ENCODE assay signal across 1 fruit fly cellular context in genomic region chr2L:9894871-9895364, dm6.
TF ChIP-seq lines count a peak whose summit lies in the region.

Gene Bka (plus strand): TSS chr2L:9895287.

TF ChIP-seq in whole organism, embryonic, 481 proteins besides CTCF, POLR2A, EP300 and RAD21 (continued from another document):
- TF ChIP-seq sima (GFP tag; optimal IDR thresholded peaks at IDR 0.05; lab: Kevin White, UChicago) (no peak), gfzf (GFP tag; optimal IDR thresholded peaks at IDR 0.05; lab: Kevin White, UChicago) (peak; percentile 18), CG6654 (GFP tag; optimal IDR thresholded peaks at IDR 0.05; lab: Kevin White, UChicago) (no peak), Hr78 (GFP tag; optimal IDR thresholded peaks at IDR 0.05; lab: Kevin White, UChicago) (no peak), Hr39 (optimal IDR thresholded peaks at IDR 0.05; lab: Kevin White, UChicago) (no peak), dan (GFP tag; IDR thresholded peaks at IDR 0.05; lab: Robert Waterston, UW) (no peak), rib (GFP tag; IDR thresholded peaks at IDR 0.05; lab: Robert Waterston, UW) (no peak), CG13424 (tag; optimal IDR thresholded peaks at IDR 0.05; lab: Kevin White, UChicago) (peak; percentile 53), Kr (GFP tag; optimal IDR thresholded peaks at IDR 0.05; lab: Kevin White, UChicago) (no peak), chn (GFP tag; optimal IDR thresholded peaks at IDR 0.05; lab: Kevin White, UChicago) (no peak), kni (GFP tag; optimal IDR thresholded peaks at IDR 0.05; lab: Kevin White, UChicago) (peak; percentile 51), CG14050 (GFP tag; IDR thresholded peaks at IDR 0.05; lab: Robert Waterston, UW) (no peak), CG13296 (GFP tag; optimal IDR thresholded peaks at IDR 0.05; lab: Kevin White, UChicago) (peak; percentile 73), NfI (GFP tag; optimal IDR thresholded peaks at IDR 0.05; lab: Kevin White, UChicago) (peak; percentile 68), trem (tag; optimal IDR thresholded peaks at IDR 0.05; lab: Kevin White, UChicago) (peak; percentile 92), maf-S (GFP tag; optimal IDR thresholded peaks at IDR 0.05; lab: Kevin White, UChicago) (no peak), Sry-β (GFP tag; optimal IDR thresholded peaks at IDR 0.05; lab: Kevin White, UChicago) (no peak), CG2120 (GFP tag; optimal IDR thresholded peaks at IDR 0.05; lab: Kevin White, UChicago) (no peak), tna (GFP tag; IDR thresholded peaks at IDR 0.05; lab: Robert Waterston, UW; ENCODE audit: partially characterized antibody) (peak; percentile 92), CHES-1-like (GFP tag; optimal IDR thresholded peaks at IDR 0.05; lab: Kevin White, UChicago) (no peak), hbn (GFP tag; IDR thresholded peaks at IDR 0.05; lab: Robert Waterston, UW; ENCODE audit: partially characterized antibody) (peak; percentile 98), Scr (GFP tag; IDR thresholded peaks at IDR 0.05; lab: Robert Waterston, UW; ENCODE audit: partially characterized antibody) (peak; percentile 99), br (optimal IDR thresholded peaks at IDR 0.05; lab: Kevin White, UChicago) (no peak), cas (GFP tag; IDR thresholded peaks at IDR 0.05; lab: Robert Waterston, UW) (no peak), CG13894 (tag; optimal IDR thresholded peaks at IDR 0.05; lab: Kevin White, UChicago) (peak; percentile 77), Trl (optimal IDR thresholded peaks at IDR 0.05; lab: Kevin White, UChicago) (no peak), Trl (GFP tag; optimal IDR thresholded peaks at IDR 0.05; lab: Kevin White, UChicago) (peak; percentile 25), CG13287 (GFP tag; IDR thresholded peaks at IDR 0.05; lab: Robert Waterston, UW; ENCODE audit: partially characterized antibody) (peak; percentile 99), pb (GFP tag; optimal IDR thresholded peaks at IDR 0.05; lab: Kevin White, UChicago) (no peak), CG9727 (GFP tag; optimal IDR thresholded peaks at IDR 0.05; lab: Kevin White, UChicago) (peak; percentile 77), Sry-δ (GFP tag; optimal IDR thresholded peaks at IDR 0.05; lab: Kevin White, UChicago) (peak; percentile 79), CG4617 (GFP tag; optimal IDR thresholded peaks at IDR 0.05; lab: Kevin White, UChicago; ENCODE audit: borderline replicate concordance) (peak; percentile 46), ci (GFP tag; IDR thresholded peaks at IDR 0.05; lab: Robert Waterston, UW) (peak; percentile 76), crc (GFP tag; optimal IDR thresholded peaks at IDR 0.05; lab: Kevin White, UChicago) (no peak), dmrt11E (tag; optimal IDR thresholded peaks at IDR 0.05; lab: Kevin White, UChicago) (peak; percentile 58), CG3995 (GFP tag; optimal IDR thresholded peaks at IDR 0.05; lab: Kevin White, UChicago) (peak; percentile 67), CG18619 (GFP tag; optimal IDR thresholded peaks at IDR 0.05; lab: Kevin White, UChicago) (peak; percentile 62), Aef1 (GFP tag; IDR thresholded peaks at IDR 0.05; lab: Robert Waterston, UW) (no peak), gsb (GFP tag; IDR thresholded peaks at IDR 0.05; lab: Robert Waterston, UW) (no peak), zf30C (GFP tag; optimal IDR thresholded peaks at IDR 0.05; lab: Kevin White, UChicago) (no peak), knrl (GFP tag; IDR thresholded peaks at IDR 0.05; lab: Robert Waterston, UW; ENCODE audit: partially characterized antibody) (peak; percentile 99), crol (GFP tag; IDR thresholded peaks at IDR 0.05; lab: Robert Waterston, UW) (no peak), CG2712 (tag; optimal IDR thresholded peaks at IDR 0.05; lab: Kevin White, UChicago) (peak; percentile 71), CG8089 (GFP tag; optimal IDR thresholded peaks at IDR 0.05; lab: Kevin White, UChicago) (no peak), fd96Cb (tag; optimal IDR thresholded peaks at IDR 0.05; lab: Kevin White, UChicago) (no peak), CG12071 (GFP tag; optimal IDR thresholded peaks at IDR 0.05; lab: Kevin White, UChicago) (no peak), Myb (GFP tag; optimal IDR thresholded peaks at IDR 0.05; lab: Kevin White, UChicago) (no peak), Camta (GFP tag; optimal IDR thresholded peaks at IDR 0.05; lab: Kevin White, UChicago) (no peak), gcm2 (GFP tag; optimal IDR thresholded peaks at IDR 0.05; lab: Kevin White, UChicago) (no peak), inv (GFP tag; IDR thresholded peaks at IDR 0.05; lab: Robert Waterston, UW; ENCODE audit: partially characterized antibody) (peak; percentile 97), ro (GFP tag; IDR thresholded peaks at IDR 0.05; lab: Robert Waterston, UW) (no peak), CG7987 (GFP tag; optimal IDR thresholded peaks at IDR 0.05; lab: Kevin White, UChicago) (peak; percentile 65), scrt (GFP tag; optimal IDR thresholded peaks at IDR 0.05; lab: Kevin White, UChicago) (peak; percentile 50), sd (tag; optimal IDR thresholded peaks at IDR 0.05; lab: Kevin White, UChicago) (peak; percentile 88), eve (GFP tag; optimal IDR thresholded peaks at IDR 0.05; lab: Kevin White, UChicago) (no peak), H15 (GFP tag; IDR thresholded peaks at IDR 0.05; lab: Robert Waterston, UW) (no peak), usp (GFP tag; optimal IDR thresholded peaks at IDR 0.05; lab: Kevin White, UChicago) (no peak), CG17802 (tag; optimal IDR thresholded peaks at IDR 0.05; lab: Kevin White, UChicago) (no peak), amos (GFP tag; IDR thresholded peaks at IDR 0.05; lab: Robert Waterston, UW; ENCODE audit: partially characterized antibody) (peak; percentile 95), dimm (GFP tag; IDR thresholded peaks at IDR 0.05; lab: Robert Waterston, UW) (no peak), da (GFP tag; optimal IDR thresholded peaks at IDR 0.05; lab: Kevin White, UChicago) (no peak), caup (GFP tag; optimal IDR thresholded peaks at IDR 0.05; lab: Kevin White, UChicago; ENCODE audit: severe bottlenecking) (peak; percentile 79), CG8281 (tag; optimal IDR thresholded peaks at IDR 0.05; lab: Kevin White, UChicago) (no peak), CG11093 (GFP tag; IDR thresholded peaks at IDR 0.05; lab: Robert Waterston, UW) (no peak), Abd-B (GFP tag; optimal IDR thresholded peaks at IDR 0.05; lab: Kevin White, UChicago) (no peak), prd (optimal IDR thresholded peaks at IDR 0.05; lab: Kevin White, UChicago) (no peak), prd (GFP tag; IDR thresholded peaks at IDR 0.05; lab: Robert Waterston, UW) (no peak), abd-A (tag; optimal IDR thresholded peaks at IDR 0.05; lab: Kevin White, UChicago) (no peak), CG13624 (GFP tag; optimal IDR thresholded peaks at IDR 0.05; lab: Kevin White, UChicago) (peak; percentile 31), CG3847 (GFP tag; IDR thresholded peaks at IDR 0.05; lab: Robert Waterston, UW) (no peak; the same call in 1 of the 2 replicates), CG1792 (GFP tag; optimal IDR thresholded peaks at IDR 0.05; lab: Kevin White, UChicago) (no peak), Dref (GFP tag; IDR thresholded peaks at IDR 0.05; lab: Robert Waterston, UW) (peak; percentile 86), shn (GFP tag; optimal IDR thresholded peaks at IDR 0.05; lab: Kevin White, UChicago) (no peak), Fer3 (tag; optimal IDR thresholded peaks at IDR 0.05; lab: Kevin White, UChicago) (peak; percentile 47), jing (GFP tag; optimal IDR thresholded peaks at IDR 0.05; lab: Kevin White, UChicago) (no peak), CG1233 (GFP tag; optimal IDR thresholded peaks at IDR 0.05; lab: Kevin White, UChicago) (peak; percentile 64), hb (GFP tag; IDR thresholded peaks at IDR 0.05; lab: Robert Waterston, UW; ENCODE audit: partially characterized antibody) (peak; percentile 95), CG4360 (GFP tag; IDR thresholded peaks at IDR 0.05; lab: Robert Waterston, UW) (no peak), vnd (GFP tag; IDR thresholded peaks at IDR 0.05; lab: Robert Waterston, UW; ENCODE audit: partially characterized antibody) (peak; percentile 98), CG5953 (GFP tag; IDR thresholded peaks at IDR 0.05; lab: Robert Waterston, UW) (no peak), Antp (GFP tag; optimal IDR thresholded peaks at IDR 0.05; lab: Kevin White, UChicago) (no peak), cad (GFP tag; optimal IDR thresholded peaks at IDR 0.05; lab: Kevin White, UChicago) (no peak), Jarid2 (GFP tag; optimal IDR thresholded peaks at IDR 0.05; lab: Kevin White, UChicago) (peak; percentile 53), sisA (GFP tag; IDR thresholded peaks at IDR 0.05; lab: Robert Waterston, UW) (no peak), az2 (GFP tag; optimal IDR thresholded peaks at IDR 0.05; lab: Kevin White, UChicago) (peak; percentile 7), Doc2 (GFP tag; IDR thresholded peaks at IDR 0.05; lab: Robert Waterston, UW) (no peak), HLH4C (GFP tag; IDR thresholded peaks at IDR 0.05; lab: Robert Waterston, UW; ENCODE audit: partially characterized antibody) (peak; percentile 95), CG4424 (GFP tag; optimal IDR thresholded peaks at IDR 0.05; lab: Kevin White, UChicago) (peak; percentile 31), CG8765 (GFP tag; IDR thresholded peaks at IDR 0.05; lab: Robert Waterston, UW) (no peak), gsb-n (tag; optimal IDR thresholded peaks at IDR 0.05; lab: Kevin White, UChicago) (peak; percentile 66), Spps (tag; optimal IDR thresholded peaks at IDR 0.05; lab: Kevin White, UChicago) (peak; percentile 34), Bteb2 (GFP tag; optimal IDR thresholded peaks at IDR 0.05; lab: Kevin White, UChicago) (no peak), bcd (GFP tag; optimal IDR thresholded peaks at IDR 0.05; lab: Kevin White, UChicago) (peak; percentile 48), CG31441 (GFP tag; IDR thresholded peaks at IDR 0.05; lab: Robert Waterston, UW) (peak; percentile 62), Deaf1 (tag; optimal IDR thresholded peaks at IDR 0.05; lab: Kevin White, UChicago) (peak; percentile 66), CG6689 (GFP tag; IDR thresholded peaks at IDR 0.05; lab: Robert Waterston, UW) (no peak), ewg (GFP tag; optimal IDR thresholded peaks at IDR 0.05; lab: Kevin White, UChicago) (no peak), pzg (GFP tag; optimal IDR thresholded peaks at IDR 0.05; lab: Kevin White, UChicago) (peak; percentile 83), zfh1 (GFP tag; IDR thresholded peaks at IDR 0.05; lab: Robert Waterston, UW) (no peak), ato (GFP tag; IDR thresholded peaks at IDR 0.05; lab: Robert Waterston, UW; ENCODE audit: partially characterized antibody) (peak; percentile 91), emc (GFP tag; optimal IDR thresholded peaks at IDR 0.05; lab: Kevin White, UChicago) (no peak), sim (GFP tag; IDR thresholded peaks at IDR 0.05; lab: Robert Waterston, UW) (no peak), CG30020 (tag; optimal IDR thresholded peaks at IDR 0.05; lab: Kevin White, UChicago) (peak; percentile 83), chm (GFP tag; IDR thresholded peaks at IDR 0.05; lab: Robert Waterston, UW) (peak; percentile 31; the same call in 1 of the 2 replicates), CG4707 (GFP tag; optimal IDR thresholded peaks at IDR 0.05; lab: Kevin White, UChicago) (peak; percentile 37), Awh (GFP tag; IDR thresholded peaks at IDR 0.05; lab: Robert Waterston, UW) (no peak), bigmax (GFP tag; optimal IDR thresholded peaks at IDR 0.05; lab: Kevin White, UChicago) (peak; percentile 8), CG14441 (GFP tag; IDR thresholded peaks at IDR 0.05; lab: Robert Waterston, UW) (no peak), ATbp (GFP tag; optimal IDR thresholded peaks at IDR 0.05; lab: Kevin White, UChicago) (no peak), CG31365 (tag; optimal IDR thresholded peaks at IDR 0.05; lab: Kevin White, UChicago) (no peak), Lim3 (GFP tag; IDR thresholded peaks at IDR 0.05; lab: Robert Waterston, UW) (no peak), BEAF-32 (GFP tag; optimal IDR thresholded peaks at IDR 0.05; lab: Kevin White, UChicago) (peak; percentile 99), H2.0 (GFP tag; IDR thresholded peaks at IDR 0.05; lab: Robert Waterston, UW) (no peak), Ravus (GFP tag; IDR thresholded peaks at IDR 0.05; lab: Robert Waterston, UW) (no peak), CG11504 (tag; optimal IDR thresholded peaks at IDR 0.05; lab: Kevin White, UChicago) (no peak), CG17829 (tag; optimal IDR thresholded peaks at IDR 0.05; lab: Kevin White, UChicago) (peak; percentile 73), CG8388 (GFP tag; optimal IDR thresholded peaks at IDR 0.05; lab: Kevin White, UChicago) (peak; percentile 50), repo (GFP tag; optimal IDR thresholded peaks at IDR 0.05; lab: Kevin White, UChicago) (no peak), ase (GFP tag; IDR thresholded peaks at IDR 0.05; lab: Robert Waterston, UW) (no peak), Gsc (GFP tag; IDR thresholded peaks at IDR 0.05; lab: Robert Waterston, UW) (no peak), CG17612 (GFP tag; IDR thresholded peaks at IDR 0.05; lab: Robert Waterston, UW) (no peak), BtbVII (GFP tag; optimal IDR thresholded peaks at IDR 0.05; lab: Kevin White, UChicago) (peak; percentile 48), kay (GFP tag; optimal IDR thresholded peaks at IDR 0.05; lab: Kevin White, UChicago) (no peak), Adf1 (GFP tag; IDR thresholded peaks at IDR 0.05; lab: Robert Waterston, UW) (peak; percentile 10; the same call in 1 of the 2 replicates), otp (GFP tag; IDR thresholded peaks at IDR 0.05; lab: Robert Waterston, UW) (peak; percentile 27; the same call in 1 of the 3 replicates), Mes4 (GFP tag; optimal IDR thresholded peaks at IDR 0.05; lab: Kevin White, UChicago) (no peak), CG7928 (GFP tag; optimal IDR thresholded peaks at IDR 0.05; lab: Kevin White, UChicago) (peak; percentile 51), Ada2b (GFP tag; IDR thresholded peaks at IDR 0.05; lab: Robert Waterston, UW) (0 out of 2 replicates have a peak, but pooled peaks have one; percentile 10), CG11456 (GFP tag; IDR thresholded peaks at IDR 0.05; lab: Robert Waterston, UW) (no peak), croc (GFP tag; conservative IDR thresholded peaks at IDR 0.05; lab: Robert Waterston, UW) (no peak), CG6272 (GFP tag; IDR thresholded peaks at IDR 0.05; lab: Robert Waterston, UW) (no peak; the same call in 1 of the 2 replicates), CG1832 (GFP tag; optimal IDR thresholded peaks at IDR 0.05; lab: Kevin White, UChicago) (no peak), sr (GFP tag; IDR thresholded peaks at IDR 0.05; lab: Robert Waterston, UW) (no peak), unpg (GFP tag; optimal IDR thresholded peaks at IDR 0.05; lab: Kevin White, UChicago) (peak; percentile 54)
TF ChIP-seq in whole organism, embryonic: peak in this region for 230.
